Worm (Caenorhabditis elegans) whole organism, L1 larva: ENCODE measurements around the gene cnc-10.

Experiments used
- C16A3.4 ChIP-seq: fragments of 150-350 bp; optimal IDR thresholded peaks from 2 replicates; lab custom pipeline; 2014; ENCODE audit warnings: missing biosample characterization, missing genetic modification characterization
- C34B4.2 ChIP-seq: sonication (generic microtip); optimal IDR thresholded peaks from 2 replicates; lab custom pipeline; 2017; ENCODE audit warnings: mild to moderate bottlenecking, missing genetic modification characterization, missing compliant biosample characterization
- ama-1 ChIP-seq: fragments of 150-350 bp; optimal IDR thresholded peaks from 2 replicates; lab custom pipeline; 2014
- elt-2 ChIP-seq: sonication (generic microtip); optimal IDR thresholded peaks from 2 replicates; lab custom pipeline; 2016; ENCODE audit warnings: missing genetic modification characterization, mild to moderate bottlenecking, inconsistent platforms, missing compliant biosample characterization, missing genetic modification reagents
- fos-1 ChIP-seq: fragments of 150-350 bp; optimal IDR thresholded peaks from 2 replicates; lab custom pipeline; 2014; ENCODE audit warnings: missing biosample characterization, missing genetic modification characterization
- lir-3 ChIP-seq: sonication (generic microtip); optimal IDR thresholded peaks from 2 replicates; lab custom pipeline; 2016; ENCODE audit warnings: mild to moderate bottlenecking, missing genetic modification characterization, moderate library complexity, missing compliant biosample characterization; ENCODE audit not compliant: poor library complexity
- mep-1 ChIP-seq: fragments of 150-350 bp; optimal IDR thresholded peaks from 2 replicates; lab custom pipeline; 2014; ENCODE audit warnings: missing biosample characterization, missing genetic modification characterization
- nhr-76 ChIP-seq: sonication (generic microtip); optimal IDR thresholded peaks from 2 replicates; lab custom pipeline; 2017; ENCODE audit warnings: missing biosample characterization, missing genetic modification characterization
- pag-3 ChIP-seq: sonication (generic microtip); optimal IDR thresholded peaks from 2 replicates; lab custom pipeline; 2017; ENCODE audit warnings: missing genetic modification characterization, mild to moderate bottlenecking, missing compliant biosample characterization, antibody characterized with exemption, borderline replicate concordance; ENCODE audit not compliant: insufficient read depth
- rnt-1 ChIP-seq: sonication (generic microtip); optimal IDR thresholded peaks from 2 replicates; lab custom pipeline; 2016; ENCODE audit warnings: mild to moderate bottlenecking, missing genetic modification characterization, moderate library complexity, missing compliant biosample characterization
- sox-4 ChIP-seq: sonication (generic microtip); optimal IDR thresholded peaks from 2 replicates; lab custom pipeline; 2016; ENCODE audit warnings: missing genetic modification characterization, missing compliant biosample characterization
- unc-62 ChIP-seq: fragments of 150-350 bp; optimal IDR thresholded peaks from 2 replicates; lab custom pipeline; 2014; ENCODE audit warnings: missing biosample characterization, missing genetic modification reagents, missing genetic modification characterization

DNA sequence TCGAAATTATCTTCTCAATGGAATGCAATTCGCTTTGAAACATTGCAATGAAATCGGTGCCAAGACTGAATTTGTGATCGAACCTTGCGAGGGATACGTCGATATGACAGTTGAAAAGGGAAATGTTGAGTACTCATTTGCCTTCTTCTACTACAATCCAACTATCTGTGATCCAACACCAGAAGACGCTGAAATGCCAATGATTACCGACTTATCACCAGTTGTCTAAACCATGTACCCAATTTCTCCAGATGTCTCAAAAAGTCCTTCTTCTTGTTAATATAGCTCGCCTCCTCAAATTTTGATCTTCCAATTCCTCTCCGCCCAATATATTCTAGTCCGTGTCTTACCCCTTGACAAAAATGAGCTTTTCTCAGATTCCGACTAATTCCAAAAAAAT, 33.1 kb downstream of the cnc-10 start:
- TF ChIP-seq pag-3 (no peak), ama-1 (lab: Kevin White, UChicago) (no peak), C16A3.4 (tag; lab: Kevin White, UChicago) (no peak), C34B4.2 (no peak), mep-1 (tag; lab: Kevin White, UChicago) (no peak), unc-62 (no peak), sox-4 (tag; lab: Kevin White, UChicago) (no peak), nhr-76 (no peak), elt-2 (tag; lab: Kevin White, UChicago) (no peak), lir-3 (tag; lab: Kevin White, UChicago) (no peak), rnt-1 (tag; lab: Kevin White, UChicago) (no peak), fos-1 (tag; lab: Kevin White, UChicago) (no peak)
